Fruit fly (Drosophila melanogaster): ENCODE results near the gene Dip-B.

DNA sequence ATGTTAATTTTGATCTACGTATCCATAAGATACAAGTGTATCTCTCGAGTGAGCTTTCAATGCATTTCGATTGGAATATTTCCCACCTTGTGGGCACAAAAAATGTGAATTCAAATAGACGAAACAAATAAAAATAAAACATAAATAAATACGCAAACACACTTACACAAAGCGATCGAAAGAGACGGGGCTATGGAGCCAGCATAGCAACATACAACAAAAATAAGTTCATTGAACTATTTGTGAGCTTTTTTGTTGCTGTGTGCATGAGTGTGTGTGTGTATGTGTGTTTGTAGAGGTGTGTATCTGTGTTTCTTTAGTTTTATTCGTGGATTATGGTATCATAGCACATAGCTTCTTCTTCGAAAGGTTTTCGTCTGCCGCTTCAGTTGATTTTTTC is 38.4 kb downstream of the Dip-B start:
- TF ChIP-seq h (optimal IDR thresholded peaks at IDR 0.05) (no peak), insv (optimal IDR thresholded peaks at IDR 0.05) (no peak), Sin3A (optimal IDR thresholded peaks at IDR 0.05) (no peak), ttk (optimal IDR thresholded peaks at IDR 0.05) (no peak), psq (optimal IDR thresholded peaks at IDR 0.05) (no peak), Myc (optimal IDR thresholded peaks at IDR 0.05) (no peak)

Measured in Kc167 (cell line).